Fruit fly (Drosophila melanogaster): ENCODE results near the gene msd5.

DNA sequence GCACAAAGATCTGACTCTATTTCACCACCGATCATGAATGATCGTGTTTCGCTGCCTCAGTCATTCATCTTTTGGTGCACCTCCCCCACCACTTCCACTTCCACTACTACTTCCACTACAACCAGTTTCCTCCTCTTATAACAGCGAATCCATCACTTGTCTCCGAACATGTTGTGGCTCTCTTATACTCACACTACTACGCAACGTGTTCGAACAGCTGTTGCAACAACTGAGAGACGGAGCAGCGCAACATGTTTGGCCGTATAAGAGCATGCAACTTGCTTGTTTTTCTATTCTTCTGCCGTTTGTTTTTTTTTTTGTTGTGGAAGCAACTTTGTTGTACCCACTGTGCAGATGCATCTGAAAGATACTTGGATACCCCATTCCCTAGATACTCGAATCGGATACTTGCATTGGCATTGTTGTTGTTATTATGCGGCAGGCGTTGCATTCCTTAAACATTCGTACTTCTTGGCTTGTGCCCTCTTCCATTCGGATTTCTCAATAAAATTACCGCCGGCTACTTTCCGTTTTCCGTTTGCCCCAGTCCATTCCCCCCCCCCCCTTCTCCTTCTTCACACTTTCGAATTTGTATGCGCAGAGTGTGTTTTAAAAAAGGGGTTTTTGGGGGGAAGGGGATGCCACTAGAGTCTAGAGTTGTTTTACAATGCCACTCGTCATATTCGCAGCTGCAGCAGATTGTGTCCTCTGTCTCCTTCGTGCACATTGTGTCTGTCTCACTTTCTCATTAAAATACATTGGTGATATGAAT, 34.1 kb upstream of the msd5 start:
- TF ChIP-seq her (GFP tag; optimal IDR thresholded peaks at IDR 0.05) (no peak), CG8478 (optimal IDR thresholded peaks at IDR 0.05) (no peak), CG1603 (tag; optimal IDR thresholded peaks at IDR 0.05) (no peak), jigr1 (GFP tag; IDR thresholded peaks at IDR 0.05) (no peak), CG16779 (GFP tag; IDR thresholded peaks at IDR 0.05) (no peak), CG18262 (tag; optimal IDR thresholded peaks at IDR 0.05) (no peak), twi (tag; optimal IDR thresholded peaks at IDR 0.05) (no peak), mirr (GFP tag; optimal IDR thresholded peaks at IDR 0.05) (no peak)

Measured in whole organism, embryonic.